Worm (Caenorhabditis elegans) whole organism, mixed stage, embryonic: ENCODE data around the gene F35H10.2.

Experiments used
- bed-3 ChIP-seq: fragments of 200-800 bp; sonication (Bioruptor generic); optimal IDR thresholded peaks from 3 replicates; lab custom pipeline; 2018; ENCODE audit warnings: mild to moderate bottlenecking, missing genetic modification characterization, moderate library complexity, missing compliant biosample characterization
- blmp-1 ChIP-seq: fragments of 150-350 bp; optimal IDR thresholded peaks from 2 replicates; lab custom pipeline; 2014; ENCODE audit warnings: missing biosample characterization, missing genetic modification characterization
- ceh-39 ChIP-seq: fragments of 150-350 bp; optimal IDR thresholded peaks from 2 replicates; lab custom pipeline; 2014; ENCODE audit warnings: missing biosample characterization, missing genetic modification characterization
- ceh-43 ChIP-seq: fragments of 200-800 bp; sonication (Bioruptor generic); optimal IDR thresholded peaks from 2 replicates; lab custom pipeline; 2018; ENCODE audit warnings: mild to moderate bottlenecking, missing genetic modification characterization, moderate library complexity, missing compliant biosample characterization
- ceh-83 ChIP-seq: fragments of 200-800 bp; sonication (Bioruptor generic); optimal IDR thresholded peaks from 2 replicates; lab custom pipeline; 2018; ENCODE audit warnings: mild to moderate bottlenecking, missing genetic modification characterization, missing compliant biosample characterization
- ces-1 ChIP-seq: fragments of 150-350 bp; optimal IDR thresholded peaks from 2 replicates; lab custom pipeline; 2014; ENCODE audit warnings: missing biosample characterization, missing genetic modification reagents, missing genetic modification characterization
- cnd-1 ChIP-seq: fragments of 200-800 bp; sonication (Bioruptor generic); optimal IDR thresholded peaks from 2 replicates; lab custom pipeline; 2018; ENCODE audit warnings: mild to moderate bottlenecking, missing genetic modification characterization, missing compliant biosample characterization
- drap-1 ChIP-seq: fragments of 200-800 bp; sonication (Bioruptor generic); optimal IDR thresholded peaks from 3 replicates; lab custom pipeline; 2018; ENCODE audit warnings: mild to moderate bottlenecking, missing genetic modification characterization, missing compliant biosample characterization
- elt-1 ChIP-seq: sonication (generic microtip); optimal IDR thresholded peaks from 2 replicates; lab custom pipeline; 2017; ENCODE audit warnings: missing genetic modification characterization, mild to moderate bottlenecking, missing compliant biosample characterization, antibody characterized with exemption, moderate library complexity, borderline replicate concordance; ENCODE audit not compliant: insufficient read depth
- elt-3 ChIP-seq: fragments of 150-350 bp; optimal IDR thresholded peaks from 2 replicates; lab custom pipeline; 2014; ENCODE audit warnings: missing biosample characterization, missing genetic modification characterization
- flh-1 ChIP-seq: fragments of 200-800 bp; sonication (Bioruptor generic); optimal IDR thresholded peaks from 2 replicates; lab custom pipeline; 2018; ENCODE audit warnings: mild to moderate bottlenecking, missing genetic modification characterization, moderate library complexity, missing compliant biosample characterization
- ham-2 ChIP-seq: fragments of 200-800 bp; sonication (Bioruptor generic); optimal IDR thresholded peaks from 2 replicates; lab custom pipeline; 2018; ENCODE audit warnings: mild to moderate bottlenecking, missing genetic modification characterization, missing compliant biosample characterization
- hlh-1 ChIP-seq: fragments of 150-350 bp; optimal IDR thresholded peaks from 2 replicates; lab custom pipeline; 2014; ENCODE audit warnings: missing biosample characterization, missing genetic modification reagents, missing genetic modification characterization
- lin-13 ChIP-seq: fragments of 150-350 bp; optimal IDR thresholded peaks from 2 replicates; lab custom pipeline; 2014; ENCODE audit warnings: missing biosample characterization, missing genetic modification characterization
- lin-32 ChIP-seq: fragments of 200-800 bp; sonication (Bioruptor generic); optimal IDR thresholded peaks from 2 replicates; lab custom pipeline; 2018; ENCODE audit warnings: mild to moderate bottlenecking, missing genetic modification characterization, missing compliant biosample characterization
- lsy-2 ChIP-seq: fragments of 150-350 bp; optimal IDR thresholded peaks from 2 replicates; lab custom pipeline; 2014; ENCODE audit warnings: missing biosample characterization, missing genetic modification characterization
- mab-5 ChIP-seq: fragments of 150-350 bp; optimal IDR thresholded peaks from 2 replicates; lab custom pipeline; 2014; ENCODE audit warnings: missing biosample characterization, missing genetic modification characterization
- mep-1 ChIP-seq: fragments of 150-350 bp; optimal IDR thresholded peaks from 2 replicates; lab custom pipeline; 2017; ENCODE audit warnings: missing biosample characterization, missing genetic modification reagents, missing genetic modification characterization, inconsistent platforms
- nhr-12 ChIP-seq: fragments of 150-350 bp; optimal IDR thresholded peaks from 2 replicates; lab custom pipeline; 2014; ENCODE audit warnings: missing biosample characterization, missing genetic modification characterization
- nhr-2 ChIP-seq: fragments of 150-350 bp; optimal IDR thresholded peaks from 2 replicates; lab custom pipeline; 2014; ENCODE audit warnings: missing biosample characterization, missing genetic modification characterization
- nhr-28 ChIP-seq: fragments of 150-350 bp; optimal IDR thresholded peaks from 2 replicates; lab custom pipeline; 2014; ENCODE audit warnings: missing biosample characterization, missing genetic modification characterization
- nhr-76 ChIP-seq: sonication (generic microtip); optimal IDR thresholded peaks from 2 replicates; lab custom pipeline; 2017; ENCODE audit warnings: missing biosample characterization, missing genetic modification characterization
- pha-4 ChIP-seq: fragments of 150-350 bp; optimal IDR thresholded peaks from 2 replicates; lab custom pipeline; 2018; ENCODE audit warnings: missing biosample characterization, missing genetic modification reagents, missing genetic modification characterization
- sem-2 ChIP-seq: fragments of 200-800 bp; sonication (Bioruptor generic); optimal IDR thresholded peaks from 2 replicates; lab custom pipeline; 2018; ENCODE audit warnings: mild to moderate bottlenecking, missing genetic modification characterization, missing compliant biosample characterization
- snpc-4 ChIP-seq: fragments of 150-350 bp; optimal IDR thresholded peaks from 2 replicates; lab custom pipeline; 2014; ENCODE audit warnings: missing biosample characterization, missing genetic modification characterization
- tbx-8 ChIP-seq: fragments of 200-800 bp; sonication (Bioruptor generic); optimal IDR thresholded peaks from 2 replicates; lab custom pipeline; 2018; ENCODE audit warnings: mild to moderate bottlenecking, missing genetic modification characterization, moderate library complexity, missing compliant biosample characterization
- unc-120 ChIP-seq: sonication (generic microtip); optimal IDR thresholded peaks from 2 replicates; lab custom pipeline; 2017; ENCODE audit warnings: missing genetic modification characterization, missing compliant biosample characterization; ENCODE audit not compliant: poor library complexity, severe bottlenecking
- unc-39 ChIP-seq: fragments of 150-350 bp; optimal IDR thresholded peaks from 2 replicates; lab custom pipeline; 2014; ENCODE audit warnings: missing biosample characterization, missing genetic modification characterization
- unc-62 ChIP-seq: fragments of 150-350 bp; optimal IDR thresholded peaks from 2 replicates; lab custom pipeline; 2014; ENCODE audit warnings: missing biosample characterization, missing genetic modification reagents, missing genetic modification characterization
- zip-8 ChIP-seq: fragments of 150-350 bp; optimal IDR thresholded peaks from 2 replicates; lab custom pipeline; 2014; ENCODE audit warnings: missing biosample characterization, missing genetic modification characterization
- ztf-11 ChIP-seq: fragments of 150-350 bp; optimal IDR thresholded peaks from 2 replicates; lab custom pipeline; 2014; ENCODE audit warnings: missing biosample characterization, missing genetic modification characterization

Gene F35H10.2

DNA sequence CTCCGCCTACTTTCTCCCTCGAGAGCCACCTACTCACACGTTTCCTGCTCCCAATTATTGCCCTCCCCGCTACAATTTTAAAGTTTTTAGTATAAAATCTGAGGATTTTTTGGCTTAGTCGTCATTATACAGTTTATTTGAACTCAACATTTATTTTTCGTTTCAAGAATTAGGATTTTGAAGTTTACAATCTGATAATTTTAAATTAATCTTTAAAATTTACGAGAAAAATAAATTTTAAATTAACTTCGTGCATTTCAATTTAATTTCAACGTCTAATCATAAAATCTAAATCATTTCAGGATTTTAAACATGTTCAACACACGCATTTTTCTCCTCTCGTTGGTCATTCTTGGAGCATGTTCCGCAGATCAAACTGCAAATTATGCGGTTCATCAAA, at the start of gene F35H10.2:
F35H10.2 (plus strand) TSS at position 301 of the 400 bp plus-strand sequence.
- TF ChIP-seq unc-120 (tag; lab: Kevin White, UChicago) (no peak), ceh-83 (no peak), bed-3 (no peak), lin-13 (no peak), blmp-1 (tag; lab: Kevin White, UChicago) (no peak), snpc-4 (tag; lab: Kevin White, UChicago) (no peak), elt-3 (tag; lab: Kevin White, UChicago) (no peak), nhr-2 (no peak), flh-1 (GFP tag; lab: Kevin White, UChicago) (no peak), zip-8 (tag; lab: Kevin White, UChicago) (no peak), tbx-8 (GFP tag; lab: Kevin White, UChicago) (no peak), ztf-11 (no peak), sem-2 (GFP tag; lab: Kevin White, UChicago) (no peak)

DNA sequence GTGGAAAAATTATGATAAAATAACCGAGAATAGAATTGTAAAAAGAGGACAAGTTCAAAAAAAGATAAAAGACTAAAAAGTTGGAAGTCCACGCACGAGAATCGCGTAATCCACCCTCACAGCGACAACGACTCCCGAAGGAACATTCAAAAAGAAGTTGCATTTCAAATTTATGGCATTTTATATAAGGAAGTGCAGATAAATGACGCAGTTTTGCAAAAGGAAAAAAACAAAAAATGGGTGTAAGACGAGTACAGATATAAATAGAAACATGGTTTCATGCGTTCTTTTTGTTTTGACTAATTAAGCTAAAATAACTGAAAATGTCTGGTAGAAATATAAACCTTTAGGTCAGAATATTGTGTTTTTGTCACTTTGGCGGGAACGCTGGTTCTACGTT, 45.8 kb upstream of the F35H10.2 start:
- TF ChIP-seq unc-39 = no peak
- TF ChIP-seq blmp-1 (tag; lab: Kevin White, UChicago) = no peak
- TF ChIP-seq cnd-1 (tag; lab: Kevin White, UChicago) = no peak
- no peak for TF ChIP-seq ham-2 (GFP tag; lab: Kevin White, UChicago)
- no peak for TF ChIP-seq unc-62 (GFP tag; lab: Kevin White, UChicago)
- no peak for TF ChIP-seq drap-1 (GFP tag; lab: Kevin White, UChicago)
- no peak for TF ChIP-seq bed-3
- no peak for TF ChIP-seq sem-2 (GFP tag; lab: Kevin White, UChicago)
- no peak for TF ChIP-seq lsy-2 (tag; lab: Kevin White, UChicago)
- TF ChIP-seq ceh-43 (GFP tag; lab: Kevin White, UChicago) = no peak
- TF ChIP-seq snpc-4 (tag; lab: Kevin White, UChicago) = no peak
- no peak for TF ChIP-seq zip-8 (tag; lab: Kevin White, UChicago)
- TF ChIP-seq lin-32 (GFP tag; lab: Kevin White, UChicago) = no peak
- no peak for TF ChIP-seq ztf-11
- no peak for TF ChIP-seq lin-13
- no peak for TF ChIP-seq ceh-39 (tag; lab: Kevin White, UChicago)
- TF ChIP-seq hlh-1 (tag; lab: Kevin White, UChicago) = no peak
- no peak for TF ChIP-seq nhr-28 (tag; lab: Kevin White, UChicago)
- TF ChIP-seq pha-4 = no peak
- TF ChIP-seq, all 35 proteins: peak for 0

DNA sequence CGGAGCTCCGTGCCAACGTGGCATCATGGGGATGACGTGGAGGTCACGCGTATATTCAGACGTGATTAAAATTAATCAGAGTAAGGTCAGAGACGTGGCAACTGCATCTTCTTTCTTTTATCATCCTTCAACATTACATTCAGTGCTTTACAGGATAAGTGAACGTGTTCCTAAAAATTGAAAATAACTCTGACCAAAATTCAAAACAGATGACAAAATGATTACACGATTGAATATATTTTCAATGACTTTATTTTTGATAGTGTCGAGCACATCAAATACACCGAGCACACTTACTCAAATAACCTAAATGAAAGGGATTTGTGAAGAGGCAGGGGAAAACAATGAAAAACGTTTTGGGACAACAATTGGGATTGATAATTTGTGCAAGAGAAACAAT, 42.7 kb upstream of the F35H10.2 start, which contains the start of gene K07H8.9:
K07H8.9 (minus strand) TSS at position 125 of the 400 bp plus-strand sequence.
- TF ChIP-seq lsy-2 (tag; lab: Kevin White, UChicago) = no peak
- no peak for TF ChIP-seq cnd-1 (tag; lab: Kevin White, UChicago)
- no peak for TF ChIP-seq flh-1 (GFP tag; lab: Kevin White, UChicago)
- TF ChIP-seq blmp-1 (tag; lab: Kevin White, UChicago) = no peak
- no peak for TF ChIP-seq mab-5
- no peak for TF ChIP-seq unc-62 (GFP tag; lab: Kevin White, UChicago)
- TF ChIP-seq ztf-11 = no peak
- TF ChIP-seq nhr-12 (tag; lab: Kevin White, UChicago) = no peak
- no peak for TF ChIP-seq mep-1 (tag; lab: Kevin White, UChicago)
- no peak for TF ChIP-seq ces-1 (GFP tag; lab: Kevin White, UChicago)
- TF ChIP-seq ceh-43 (GFP tag; lab: Kevin White, UChicago) = no peak
- TF ChIP-seq unc-39 = no peak
- no peak for TF ChIP-seq bed-3
- TF ChIP-seq unc-120 (tag; lab: Kevin White, UChicago) = no peak

DNA sequence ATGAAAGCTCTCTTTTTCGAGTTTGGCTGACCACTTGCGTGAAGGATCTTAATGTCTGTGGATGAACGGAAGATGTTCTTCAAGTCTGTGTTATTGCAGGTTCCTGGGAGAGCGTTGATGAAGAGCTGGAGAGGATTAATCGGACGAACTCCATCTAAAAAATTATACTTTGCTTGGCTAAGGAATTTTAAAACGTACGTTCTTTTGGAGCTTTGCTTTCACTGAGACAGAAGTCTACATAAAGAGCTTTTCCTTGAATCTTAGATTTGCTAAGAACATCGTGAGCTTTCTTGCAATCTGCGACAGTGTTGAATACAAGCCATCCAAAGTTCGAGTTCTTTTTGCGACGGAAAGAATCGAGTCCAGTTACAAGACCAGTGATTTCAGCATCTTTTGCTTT, 41.7 kb upstream of the F35H10.2 start:
- TF ChIP-seq drap-1 (GFP tag; lab: Kevin White, UChicago) (no peak), lin-32 (GFP tag; lab: Kevin White, UChicago) (no peak), pha-4 (no peak), elt-1 (tag; lab: Kevin White, UChicago) (no peak), nhr-76 (tag; lab: Kevin White, UChicago) (no peak), cnd-1 (tag; lab: Kevin White, UChicago) (no peak), elt-3 (tag; lab: Kevin White, UChicago) (no peak)

- TF ChIP-seq nhr-2 (no peak), ztf-11 (no peak), snpc-4 (tag; lab: Kevin White, UChicago) (no peak), ceh-83 (no peak), unc-120 (tag; lab: Kevin White, UChicago) (no peak), pha-4 (no peak), lin-32 (GFP tag; lab: Kevin White, UChicago) (no peak)
Observed at ce11 chrIV:8289105-8289504, 39.9 kb upstream of the F35H10.2 start.
